Worm (Caenorhabditis elegans) whole organism, L2 larva: ENCODE measurements around the gene mec-3.
A peak's percentile ranks its signal among the peaks of the same experiment; 100 is the strongest.

Experiments
- C34F6.9 ChIP-seq: fragments of 150-350 bp; optimal IDR thresholded peaks from 2 replicates; lab custom pipeline; 2014; ENCODE audit warnings: missing biosample characterization, missing genetic modification characterization
- F13H6.1 ChIP-seq: sonication (generic microtip); optimal IDR thresholded peaks from 2 replicates; lab custom pipeline; 2016; ENCODE audit warnings: missing genetic modification characterization, missing compliant biosample characterization
- R02D3.7 ChIP-seq: fragments of 150-350 bp; optimal IDR thresholded peaks from 2 replicates; lab custom pipeline; 2014; ENCODE audit warnings: missing biosample characterization, missing genetic modification characterization
- Y55F3AM.14 ChIP-seq: fragments of 200-800 bp; sonication (Bioruptor generic); optimal IDR thresholded peaks from 2 replicates; lab custom pipeline; 2018; ENCODE audit warnings: mild to moderate bottlenecking, missing genetic modification characterization, missing compliant biosample characterization
- alr-1 ChIP-seq: fragments of 150-350 bp; optimal IDR thresholded peaks from 2 replicates; lab custom pipeline; 2014; ENCODE audit warnings: missing biosample characterization, missing genetic modification characterization
- aly-2 ChIP-seq: fragments of 150-350 bp; optimal IDR thresholded peaks from 2 replicates; lab custom pipeline; 2014; ENCODE audit warnings: missing biosample characterization, missing genetic modification characterization
- ama-1 ChIP-seq: fragments of 150-350 bp; optimal IDR thresholded peaks from 2 replicates; lab custom pipeline; 2018; ENCODE audit warnings: inconsistent platforms
- ceh-16 ChIP-seq: fragments of 150-350 bp; optimal IDR thresholded peaks from 2 replicates; lab custom pipeline; 2014; ENCODE audit warnings: missing biosample characterization, missing genetic modification characterization
- ceh-82 ChIP-seq: fragments of 150-350 bp; optimal IDR thresholded peaks from 2 replicates; lab custom pipeline; 2014; ENCODE audit warnings: missing biosample characterization, missing genetic modification characterization
- crh-2 ChIP-seq: sonication (generic microtip); optimal IDR thresholded peaks from 2 replicates; lab custom pipeline; 2017; ENCODE audit warnings: missing biosample characterization, missing genetic modification characterization
- dmd-4 ChIP-seq: sonication (generic microtip); optimal IDR thresholded peaks from 2 replicates; lab custom pipeline; 2017; ENCODE audit warnings: missing biosample characterization, missing genetic modification characterization
- egl-27 ChIP-seq: sonication (generic microtip); optimal IDR thresholded peaks from 3 replicates; lab custom pipeline; 2017; ENCODE audit warnings: missing biosample characterization, missing genetic modification reagents, missing genetic modification characterization
- elt-1 ChIP-seq: fragments of 150-350 bp; optimal IDR thresholded peaks from 2 replicates; lab custom pipeline; 2014; ENCODE audit warnings: missing biosample characterization, missing genetic modification characterization
- elt-3 ChIP-seq: sonication (generic microtip); optimal IDR thresholded peaks from 2 replicates; lab custom pipeline; 2017; ENCODE audit warnings: missing biosample characterization, missing genetic modification characterization
- fos-1 ChIP-seq: fragments of 150-350 bp; optimal IDR thresholded peaks from 2 replicates; lab custom pipeline; 2014; ENCODE audit warnings: missing biosample characterization, missing genetic modification characterization
- gmeb-1 ChIP-seq: fragments of 150-350 bp; optimal IDR thresholded peaks from 2 replicates; lab custom pipeline; 2014; ENCODE audit warnings: missing biosample characterization, missing genetic modification characterization
- lin-11 ChIP-seq: fragments of 150-350 bp; sonication (generic microtip); optimal IDR thresholded peaks from 2 replicates; lab custom pipeline; 2014; ENCODE audit warnings: missing biosample characterization, missing genetic modification characterization, inconsistent platforms, mixed read lengths
- lin-13 ChIP-seq: fragments of 150-350 bp; optimal IDR thresholded peaks from 2 replicates; lab custom pipeline; 2014; ENCODE audit warnings: missing biosample characterization, missing genetic modification reagents, missing genetic modification characterization
- lin-39 ChIP-seq: fragments of 150-350 bp; optimal IDR thresholded peaks from 2 replicates; lab custom pipeline; 2014; ENCODE audit warnings: missing biosample characterization, missing genetic modification reagents, missing genetic modification characterization
- mab-5 ChIP-seq: fragments of 150-350 bp; optimal IDR thresholded peaks from 2 replicates; lab custom pipeline; 2014; ENCODE audit warnings: missing biosample characterization, missing genetic modification characterization
- mbf-1 ChIP-seq: sonication (generic microtip); optimal IDR thresholded peaks from 2 replicates; lab custom pipeline; 2017; ENCODE audit warnings: missing biosample characterization, missing genetic modification characterization
- nhr-10 ChIP-seq: sonication (generic microtip); optimal IDR thresholded peaks from 2 replicates; lab custom pipeline; 2017; ENCODE audit warnings: missing biosample characterization, missing genetic modification characterization
- nhr-11 ChIP-seq: fragments of 150-350 bp; optimal IDR thresholded peaks from 2 replicates; lab custom pipeline; 2014; ENCODE audit warnings: missing biosample characterization, missing genetic modification characterization
- nhr-12 ChIP-seq: fragments of 150-350 bp; optimal IDR thresholded peaks from 2 replicates; lab custom pipeline; 2014; ENCODE audit warnings: missing biosample characterization, missing genetic modification characterization
- nhr-129 ChIP-seq: fragments of 150-350 bp; optimal IDR thresholded peaks from 2 replicates; lab custom pipeline; 2014; ENCODE audit warnings: missing biosample characterization, missing genetic modification characterization
- nhr-23 ChIP-seq: fragments of 150-350 bp; optimal IDR thresholded peaks from 2 replicates; lab custom pipeline; 2014; ENCODE audit warnings: missing biosample characterization, missing genetic modification reagents, missing genetic modification characterization
- peb-1 ChIP-seq: fragments of 150-350 bp; optimal IDR thresholded peaks from 2 replicates; lab custom pipeline; 2014; ENCODE audit warnings: missing biosample characterization, missing genetic modification characterization
- sem-4 ChIP-seq: fragments of 150-350 bp; optimal IDR thresholded peaks from 2 replicates; lab custom pipeline; 2014; ENCODE audit warnings: missing biosample characterization, missing genetic modification reagents, missing genetic modification characterization
- skn-1 ChIP-seq: sonication (generic microtip); optimal IDR thresholded peaks from 2 replicates; lab custom pipeline; 2017; ENCODE audit warnings: missing biosample characterization, missing genetic modification characterization
- sma-9 ChIP-seq, 2 experiments: fragments of 150-350 bp in 1 of 2; sonication (generic microtip) in 1 of 2; optimal IDR thresholded peaks; 2 replicates each; lab custom pipeline; 2014 to 2016; ENCODE audit warnings: missing genetic modification characterization in 2 of 2, mild to moderate bottlenecking in 1 of 2, missing biosample characterization in 1 of 2, missing compliant biosample characterization in 1 of 2, missing genetic modification reagents in 1 of 2, moderate library complexity in 1 of 2
- unc-39 ChIP-seq: fragments of 150-350 bp; optimal IDR thresholded peaks from 2 replicates; lab custom pipeline; 2014; ENCODE audit warnings: missing biosample characterization, missing genetic modification characterization
- unc-55 ChIP-seq: fragments of 150-350 bp; sonication (generic microtip); optimal IDR thresholded peaks from 3 replicates; lab custom pipeline; 2014; ENCODE audit warnings: missing biosample characterization, missing genetic modification reagents, missing genetic modification characterization
- unc-62 ChIP-seq: fragments of 150-350 bp; optimal IDR thresholded peaks from 2 replicates; lab custom pipeline; 2014; ENCODE audit warnings: missing biosample characterization, missing genetic modification reagents, missing genetic modification characterization
- zag-1 ChIP-seq: fragments of 150-350 bp; optimal IDR thresholded peaks from 2 replicates; lab custom pipeline; 2014; ENCODE audit warnings: missing biosample characterization, missing genetic modification characterization
- ztf-1 ChIP-seq: fragments of 200-800 bp; sonication (Bioruptor generic); conservative IDR thresholded peaks from 2 replicates; pipeline ENCODE4 v1.3.6; 2022; ENCODE audit warnings: missing genetic modification characterization, missing compliant biosample characterization
- ztf-4 ChIP-seq: fragments of 150-350 bp; optimal IDR thresholded peaks from 2 replicates; lab custom pipeline; 2014; ENCODE audit warnings: missing biosample characterization, missing genetic modification characterization

mec-3 gene

ce11 chrIV:10443510-10443909 is 18.2 kb downstream of the mec-3 start, which contains the start of gene F13B12.7:
Gene F13B12.7, plus strand, starts transcription at chrIV:10443810.
- TF ChIP-seq ama-1 = no peak
- no peak for TF ChIP-seq elt-1
- no peak for TF ChIP-seq skn-1

ce11 chrIV:10442904-10443303 is 18.8 kb downstream of the mec-3 start:
- TF ChIP-seq nhr-129 (tag; lab: Kevin White, UChicago) = no peak
- no peak for TF ChIP-seq skn-1
- no peak for TF ChIP-seq nhr-10
- TF ChIP-seq nhr-23 (tag; lab: Kevin White, UChicago) = no peak
- TF ChIP-seq C34F6.9 (tag; lab: Kevin White, UChicago) = no peak
- TF ChIP-seq lin-39 (tag; lab: Kevin White, UChicago) = no peak
- no peak for TF ChIP-seq aly-2 (tag; lab: Kevin White, UChicago)
- no peak for TF ChIP-seq nhr-11 (tag; lab: Kevin White, UChicago)
- TF ChIP-seq elt-1 = no peak
- TF ChIP-seq sem-4 (tag; lab: Kevin White, UChicago) = no peak
- TF ChIP-seq gmeb-1 (tag; lab: Kevin White, UChicago) = no peak
- no peak for TF ChIP-seq unc-62 (GFP tag; lab: Kevin White, UChicago)
- no peak for TF ChIP-seq crh-2
- TF ChIP-seq Y55F3AM.14 = no peak
- TF ChIP-seq nhr-12 = no peak
- no peak for TF ChIP-seq lin-13 (GFP tag; lab: Kevin White, UChicago)
- TF ChIP-seq ztf-1 = no peak
- no peak for TF ChIP-seq peb-1
- no peak for TF ChIP-seq ztf-4 (tag; lab: Kevin White, UChicago)

ce11 chrIV:10438901-10439300 is 22.8 kb downstream of the mec-3 start, which contains the start of gene F13B12.3:
Gene F13B12.3, plus strand, starts transcription at chrIV:10439123.
- TF ChIP-seq fos-1 (tag; lab: Kevin White, UChicago) (peak; percentile 73), crh-2 (peak; percentile 25), gmeb-1 (tag; lab: Kevin White, UChicago) (peak; percentile 11), ztf-1 (no peak), egl-27 (tag; lab: Kevin White, UChicago) (no peak), sma-9 (GFP tag; optimal IDR thresholded peaks at IDR 0.05; lab: Kevin White, UChicago) (peak; percentile 40), sma-9 (tag; optimal IDR thresholded peaks at IDR 0.05; lab: Kevin White, UChicago) (no peak), unc-39 (tag; lab: Kevin White, UChicago) (no peak)
- TF ChIP-seq, all 48 proteins: peak for 4

- TF ChIP-seq lin-13 (GFP tag; lab: Kevin White, UChicago) (no peak), ztf-1 (no peak), aly-2 (tag; lab: Kevin White, UChicago) (no peak), ztf-4 (tag; lab: Kevin White, UChicago) (no peak)
- TF ChIP-seq, all 48 proteins: peak for 0
Measured at ce11 chrIV:10437114-10437513, 24.6 kb downstream of the mec-3 start.

- TF ChIP-seq ztf-4 (tag; lab: Kevin White, UChicago) (no peak), egl-27 (tag; lab: Kevin White, UChicago) (no peak), skn-1 (no peak), alr-1 (tag; lab: Kevin White, UChicago) (no peak), zag-1 (tag; lab: Kevin White, UChicago) (no peak), nhr-23 (tag; lab: Kevin White, UChicago) (no peak), nhr-10 (no peak), ceh-82 (no peak), unc-55 (GFP tag; lab: Kevin White, UChicago) (no peak), elt-3 (tag; lab: Kevin White, UChicago) (no peak), ama-1 (no peak), F13H6.1 (tag; lab: Kevin White, UChicago) (no peak), ceh-16 (tag; lab: Kevin White, UChicago) (no peak), unc-39 (tag; lab: Kevin White, UChicago) (no peak), peb-1 (no peak), nhr-11 (tag; lab: Kevin White, UChicago) (no peak), R02D3.7 (tag; lab: Kevin White, UChicago) (no peak), Y55F3AM.14 (no peak), lin-11 (tag; lab: Kevin White, UChicago) (no peak)
Measured at ce11 chrIV:10436401-10436800, 25.3 kb downstream of the mec-3 start, which contains the start of gene ins-1. Gene ins-1, plus strand, starts transcription at chrIV:10436701.

ce11 chrIV:10430507-10430906 is 31.2 kb downstream of the mec-3 start:
- TF ChIP-seq nhr-10 (no peak), nhr-129 (tag; lab: Kevin White, UChicago) (no peak), aly-2 (tag; lab: Kevin White, UChicago) (no peak), gmeb-1 (tag; lab: Kevin White, UChicago) (no peak), Y55F3AM.14 (no peak), alr-1 (tag; lab: Kevin White, UChicago) (no peak), peb-1 (no peak), mab-5 (no peak), C34F6.9 (tag; lab: Kevin White, UChicago) (no peak), ztf-1 (no peak), dmd-4 (tag; lab: Kevin White, UChicago) (no peak), sem-4 (tag; lab: Kevin White, UChicago) (no peak), ama-1 (no peak), lin-39 (tag; lab: Kevin White, UChicago) (no peak), nhr-23 (tag; lab: Kevin White, UChicago) (no peak), unc-39 (tag; lab: Kevin White, UChicago) (no peak), skn-1 (no peak), nhr-11 (tag; lab: Kevin White, UChicago) (no peak), mbf-1 (tag; lab: Kevin White, UChicago) (no peak), lin-11 (tag; lab: Kevin White, UChicago) (no peak)
